Worm (Caenorhabditis elegans): ENCODE data around the gene ZK632.4.

- TF ChIP-seq nhr-76 (tag; optimal IDR thresholded peaks at IDR 0.05), result no peak
- no peak for TF ChIP-seq nhr-12 (tag; optimal IDR thresholded peaks at IDR 0.05)
- TF ChIP-seq lir-3 (tag; optimal IDR thresholded peaks at IDR 0.05; ENCODE audit: poor library complexity), result no peak
- no peak for TF ChIP-seq hlh-4 (tag; optimal IDR thresholded peaks at IDR 0.05)
- no peak for TF ChIP-seq mdl-1 (tag; optimal IDR thresholded peaks at IDR 0.05)
- no peak for TF ChIP-seq dsc-1 (tag; optimal IDR thresholded peaks at IDR 0.05)
- no peak for TF ChIP-seq unc-62 (GFP tag; optimal IDR thresholded peaks at IDR 0.05)
Observed at ce11 chrIII:9757414-9757813, 49.8 kb downstream of the ZK632.4 start, which contains the start of gene vps-53.

Data from whole organism, L1 larva.